Worm (Caenorhabditis elegans): ENCODE data around the gene Y40A1A.3.

- TF ChIP-seq ceh-16 (tag; optimal IDR thresholded peaks at IDR 0.05) (no peak), fkh-10 (GFP tag; optimal IDR thresholded peaks at IDR 0.05) (no peak)
Measured at ce11 chrX:2012491-2013201, 14.8 kb upstream of the Y40A1A.3 start, which contains the start of gene Y102A11A.9.

Data from whole organism, L3 larva.